Fruit fly (Drosophila melanogaster) whole organism, adult: ENCODE measurements around the gene CG17648.

Experiments used
- CG12768 ChIP-seq: fragments of 200-800 bp; sonication (Bioruptor generic); optimal IDR thresholded peaks from 2 replicates; lab custom pipeline; 2017; ENCODE audit warnings: missing biosample characterization, missing genetic modification characterization, mild to moderate bottlenecking, moderate library complexity, missing genetic modification reagents
- CG14711 ChIP-seq: fragments of 200-800 bp; sonication (Bioruptor generic); optimal IDR thresholded peaks from 2 replicates; lab custom pipeline; 2018; ENCODE audit warnings: missing biosample characterization, mild to moderate bottlenecking, missing genetic modification characterization, moderate library complexity
- CG33017 ChIP-seq: fragments of 200-800 bp; sonication (Bioruptor generic); optimal IDR thresholded peaks from 2 replicates; lab custom pipeline; 2018; ENCODE audit warnings: missing biosample characterization, mild to moderate bottlenecking, missing genetic modification characterization, moderate library complexity
- CG7101 ChIP-seq: fragments of 200-800 bp; sonication (Bioruptor generic); optimal IDR thresholded peaks from 2 replicates; lab custom pipeline; 2018; ENCODE audit warnings: missing biosample characterization, mild to moderate bottlenecking, missing genetic modification characterization, moderate library complexity
- Hr96 ChIP-seq: fragments of 200-800 bp; sonication (Bioruptor generic); optimal IDR thresholded peaks from 2 replicates; lab custom pipeline; 2016; ENCODE audit warnings: missing biosample characterization, missing genetic modification characterization
- bab1 ChIP-seq: fragments of 200-800 bp; sonication (Bioruptor generic); optimal IDR thresholded peaks from 3 replicates; lab custom pipeline; 2019; ENCODE audit warnings: missing biosample characterization, mild to moderate bottlenecking, missing genetic modification characterization, moderate library complexity
- cic ChIP-seq: fragments of 200-800 bp; sonication (Bioruptor generic); optimal IDR thresholded peaks from 2 replicates; lab custom pipeline; 2017; ENCODE audit warnings: missing biosample characterization, mild to moderate bottlenecking, missing genetic modification characterization, moderate library complexity
- ovo ChIP-seq: fragments of 200-800 bp; sonication (Bioruptor generic); optimal IDR thresholded peaks from 2 replicates; lab custom pipeline; 2016; ENCODE audit warnings: missing biosample characterization, missing genetic modification characterization

Gene CG17648

DNA sequence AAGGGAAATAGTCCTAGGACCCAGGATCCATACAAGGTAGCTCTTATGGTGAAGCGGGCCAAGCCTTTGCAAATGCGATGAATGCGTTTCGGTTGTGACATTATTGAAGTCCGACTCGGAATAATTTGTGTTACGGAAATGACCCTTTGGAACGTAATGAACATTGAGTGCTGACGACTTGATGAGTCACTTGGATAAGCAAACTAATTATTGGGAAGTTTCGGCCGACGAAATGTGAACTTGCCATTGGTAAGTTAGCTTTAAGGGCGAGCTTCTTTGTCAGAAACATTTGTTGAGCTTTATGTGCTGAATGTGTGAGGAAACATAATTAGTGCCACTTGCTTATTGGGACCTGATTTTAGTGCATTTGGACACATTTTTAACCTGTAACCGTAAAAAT is 42.7 kb downstream of the CG17648 start, which contains the start of gene Gr22a:
Gene Gr22a, minus strand, starts transcription at position 101 of the 400 bp plus-strand sequence.
- TF ChIP-seq CG7101 (tag; lab: Kevin White, UChicago) (no peak), CG12768 (GFP tag; lab: Kevin White, UChicago) (no peak), cic (GFP tag; lab: Kevin White, UChicago) (no peak), bab1 (GFP tag; lab: Kevin White, UChicago) (no peak), ovo (GFP tag; lab: Kevin White, UChicago) (no peak), CG33017 (no peak), CG14711 (tag; lab: Kevin White, UChicago) (no peak), Hr96 (GFP tag; lab: Kevin White, UChicago) (no peak)
